Worm (Caenorhabditis elegans) whole organism, L4 larva: ENCODE measurements around the gene Y54G2A.38.
"Not testable (repeated sequence)": the region's sequence is repeated elsewhere in the genome, so short reads cannot be mapped to it uniquely, and the experiment has no call there.

Experiments
- D1046.2 ChIP-seq: fragments of 200-800 bp; sonication (Bioruptor generic); IDR thresholded peaks from 2 replicates; pipeline ENCODE4 v1.3.6; 2022; ENCODE audit warnings: missing genetic modification characterization, missing compliant biosample characterization
- F10B5.3 ChIP-seq: sonication (generic microtip); optimal IDR thresholded peaks from 2 replicates; lab custom pipeline; 2016; ENCODE audit warnings: mild to moderate bottlenecking, missing genetic modification characterization, missing compliant biosample characterization
- F26F4.8 ChIP-seq: fragments of 200-800 bp; sonication (Bioruptor generic); conservative IDR thresholded peaks from 2 replicates; pipeline ENCODE4 v1.3.6; 2022; ENCODE audit warnings: missing genetic modification characterization, missing compliant biosample characterization
- F37D6.2 ChIP-seq: sonication (generic microtip); optimal IDR thresholded peaks from 2 replicates; lab custom pipeline; 2016; ENCODE audit warnings: mild to moderate bottlenecking, missing genetic modification characterization, missing compliant biosample characterization
- R02D3.7 ChIP-seq: fragments of 150-350 bp; sonication (generic microtip); optimal IDR thresholded peaks from 3 replicates; lab custom pipeline; 2014; ENCODE audit warnings: missing biosample characterization, missing genetic modification characterization
- Y75B8A.6 ChIP-seq: fragments of 200-800 bp; sonication (Bioruptor generic); IDR thresholded peaks from 2 replicates; pipeline ENCODE4 v1.3.6; 2022; ENCODE audit warnings: missing genetic modification reagents, missing genetic modification characterization, missing compliant biosample characterization
- ZK337.2 ChIP-seq: fragments of 200-800 bp; sonication (Bioruptor generic); IDR thresholded peaks from 2 replicates; pipeline ENCODE4 v1.3.6; 2022; ENCODE audit warnings: missing genetic modification reagents, missing genetic modification characterization, missing compliant biosample characterization
- ama-1 ChIP-seq: fragments of 150-350 bp; optimal IDR thresholded peaks from 2 replicates; lab custom pipeline; 2014; ENCODE audit warnings: inconsistent platforms, mixed read lengths
- ceh-28 ChIP-seq: fragments of 150-350 bp; optimal IDR thresholded peaks from 2 replicates; lab custom pipeline; 2014; ENCODE audit warnings: missing biosample characterization, missing genetic modification reagents, missing genetic modification characterization
- ces-1 ChIP-seq: fragments of 150-350 bp; sonication (generic microtip); optimal IDR thresholded peaks from 4 replicates; lab custom pipeline; 2014; ENCODE audit warnings: missing biosample characterization, missing genetic modification reagents, missing genetic modification characterization
- daf-12 ChIP-seq: fragments of 150-350 bp; optimal IDR thresholded peaks from 2 replicates; lab custom pipeline; 2014; ENCODE audit warnings: missing biosample characterization, missing genetic modification reagents, missing genetic modification characterization
- daf-19 ChIP-seq: fragments of 200-800 bp; sonication (Bioruptor generic); conservative IDR thresholded peaks from 2 replicates; pipeline ENCODE4 v1.3.6; 2022; ENCODE audit warnings: missing genetic modification characterization, missing compliant biosample characterization
- dmd-6 ChIP-seq: fragments of 200-800 bp; sonication (Bioruptor generic); IDR thresholded peaks from 2 replicates; pipeline ENCODE4 v1.3.6; 2022; ENCODE audit warnings: missing genetic modification reagents, missing genetic modification characterization, missing compliant biosample characterization
- dmd-8 ChIP-seq: fragments of 200-800 bp; sonication (Bioruptor generic); IDR thresholded peaks from 2 replicates; pipeline ENCODE4 v1.3.6; 2022; ENCODE audit warnings: missing genetic modification characterization, missing compliant biosample characterization
- dpl-1 ChIP-seq: fragments of 150-350 bp; optimal IDR thresholded peaks from 2 replicates; lab custom pipeline; 2014; ENCODE audit warnings: missing biosample characterization, missing genetic modification reagents, missing genetic modification characterization
- duxl-1 ChIP-seq: sonication (generic microtip); optimal IDR thresholded peaks from 2 replicates; lab custom pipeline; 2016; ENCODE audit warnings: mild to moderate bottlenecking, missing genetic modification characterization, moderate library complexity, missing compliant biosample characterization; ENCODE audit not compliant: poor library complexity
- dve-1 ChIP-seq: sonication (generic microtip); optimal IDR thresholded peaks from 2 replicates; lab custom pipeline; 2017; ENCODE audit warnings: antibody characterized with exemption, mild to moderate bottlenecking, missing genetic modification characterization, missing compliant biosample characterization; ENCODE audit not compliant: insufficient read depth
- fos-1 ChIP-seq: fragments of 150-350 bp; optimal IDR thresholded peaks from 2 replicates; lab custom pipeline; 2014; ENCODE audit warnings: missing biosample characterization, missing genetic modification characterization
- hlh-30 ChIP-seq: sonication (generic microtip); optimal IDR thresholded peaks from 2 replicates; lab custom pipeline; 2017; ENCODE audit warnings: antibody characterized with exemption, mild to moderate bottlenecking, missing genetic modification characterization, missing compliant biosample characterization; ENCODE audit not compliant: insufficient read depth
- hmg-1.1 ChIP-seq: fragments of 200-800 bp; sonication (Bioruptor generic); IDR thresholded peaks from 2 replicates; pipeline ENCODE4 v1.3.6; 2022; ENCODE audit warnings: missing genetic modification reagents, missing genetic modification characterization, missing compliant biosample characterization
- jun-1 ChIP-seq: fragments of 150-350 bp; optimal IDR thresholded peaks from 2 replicates; lab custom pipeline; 2014; ENCODE audit warnings: missing biosample characterization, missing genetic modification reagents, missing genetic modification characterization
- lin-13 ChIP-seq: fragments of 150-350 bp; optimal IDR thresholded peaks from 2 replicates; lab custom pipeline; 2014; ENCODE audit warnings: missing biosample characterization, missing genetic modification reagents, missing genetic modification characterization
- lin-29 ChIP-seq: fragments of 200-800 bp; sonication (Bioruptor generic); IDR thresholded peaks from 2 replicates; pipeline ENCODE4 v1.3.6; 2022; ENCODE audit warnings: missing genetic modification reagents, missing genetic modification characterization, missing compliant biosample characterization
- lir-3 ChIP-seq: sonication (generic microtip); optimal IDR thresholded peaks from 2 replicates; lab custom pipeline; 2016; ENCODE audit warnings: mild to moderate bottlenecking, missing genetic modification characterization, missing compliant biosample characterization
- lsy-2 ChIP-seq, 2 experiments: fragments of 150-350 bp in 1 of 2; sonication (generic microtip) in 1 of 2; optimal IDR thresholded peaks; 2 replicates each; lab custom pipeline; 2014 to 2017; ENCODE audit warnings: missing biosample characterization in 2 of 2, missing genetic modification characterization in 2 of 2
- mdl-1 ChIP-seq, 2 experiments: fragments of 150-350 bp in 1 of 2; sonication (generic microtip) in 1 of 2; optimal IDR thresholded peaks; 2 replicates each; lab custom pipeline; 2014 to 2017; ENCODE audit warnings: missing biosample characterization in 2 of 2, missing genetic modification characterization in 2 of 2
- mdt-29 ChIP-seq: fragments of 200-800 bp; sonication (Bioruptor generic); IDR thresholded peaks from 2 replicates; pipeline ENCODE4 v1.3.6; 2022; ENCODE audit warnings: missing genetic modification reagents, missing genetic modification characterization, missing compliant biosample characterization
- mxl-3 ChIP-seq: fragments of 200-800 bp; sonication (Bioruptor generic); optimal IDR thresholded peaks from 2 replicates; lab custom pipeline; 2018; ENCODE audit warnings: mild to moderate bottlenecking, missing genetic modification characterization, missing compliant biosample characterization
- nhr-111 ChIP-seq: fragments of 200-800 bp; sonication (Bioruptor generic); optimal IDR thresholded peaks from 2 replicates; lab custom pipeline; 2018; ENCODE audit warnings: mild to moderate bottlenecking, missing genetic modification characterization, missing compliant biosample characterization
- nhr-28 ChIP-seq: fragments of 150-350 bp; optimal IDR thresholded peaks from 2 replicates; lab custom pipeline; 2014; ENCODE audit warnings: missing biosample characterization, missing genetic modification characterization
- nhr-42 ChIP-seq: fragments of 200-800 bp; sonication (Bioruptor generic); IDR thresholded peaks from 2 replicates; pipeline ENCODE4 v1.3.6; 2022; ENCODE audit warnings: missing genetic modification characterization, missing compliant biosample characterization
- nhr-48 ChIP-seq: sonication (generic microtip); optimal IDR thresholded peaks from 2 replicates; lab custom pipeline; 2016; ENCODE audit warnings: mild to moderate bottlenecking, missing genetic modification characterization, missing compliant biosample characterization
- nhr-6 ChIP-seq: fragments of 150-350 bp; optimal IDR thresholded peaks from 2 replicates; lab custom pipeline; 2014; ENCODE audit warnings: missing biosample characterization, missing genetic modification characterization
- nhr-77 ChIP-seq: fragments of 150-350 bp; optimal IDR thresholded peaks from 2 replicates; lab custom pipeline; 2014; ENCODE audit warnings: missing biosample characterization, missing genetic modification characterization
- pqm-1 ChIP-seq: sonication (generic microtip); optimal IDR thresholded peaks from 2 replicates; lab custom pipeline; 2017; ENCODE audit warnings: missing biosample characterization, missing genetic modification characterization
- rbr-2 ChIP-seq: sonication (generic microtip); optimal IDR thresholded peaks from 2 replicates; lab custom pipeline; 2016; ENCODE audit warnings: missing genotype, missing genetic modification characterization, missing compliant biosample characterization
- set-16 ChIP-seq: fragments of 200-800 bp; sonication (Bioruptor generic); IDR thresholded peaks from 2 replicates; pipeline ENCODE4 v1.3.6; 2022; ENCODE audit warnings: missing genetic modification reagents, missing genetic modification characterization, missing compliant biosample characterization
- snpc-1.2 ChIP-seq: fragments of 200-800 bp; sonication (Bioruptor generic); IDR thresholded peaks from 2 replicates; pipeline ENCODE4 v1.3.6; 2022; ENCODE audit warnings: missing genetic modification reagents, missing genetic modification characterization, missing compliant biosample characterization
- tra-1 ChIP-seq: fragments of 200-800 bp; sonication (Bioruptor generic); IDR thresholded peaks from 2 replicates; pipeline ENCODE4 v1.3.6; 2022; ENCODE audit warnings: missing genetic modification reagents, missing genetic modification characterization, missing compliant biosample characterization
- unc-130 ChIP-seq: sonication (generic microtip); optimal IDR thresholded peaks from 2 replicates; lab custom pipeline; 2016; ENCODE audit warnings: missing genetic modification reagents, missing genetic modification characterization, missing compliant biosample characterization
- unc-62 ChIP-seq, 3 experiments: fragments of 150-350 bp in 1 of 3; sonication (generic microtip); optimal IDR thresholded peaks in 2 of 3; peaks in 1 of 3; 1 replicate in 1 of 3; 2 replicates in 2 of 3; lab custom pipeline; 2014 to 2017; ENCODE audit warnings: missing biosample characterization in 3 of 3, missing genetic modification characterization in 3 of 3, missing genetic modification reagents in 3 of 3, missing genotype in 1 of 3
- vab-7 ChIP-seq: fragments of 200-800 bp; sonication (Bioruptor generic); IDR thresholded peaks from 2 replicates; pipeline ENCODE4 v1.3.6; 2022; ENCODE audit warnings: missing genetic modification reagents, missing genetic modification characterization, missing compliant biosample characterization
- zag-1 ChIP-seq: fragments of 150-350 bp; optimal IDR thresholded peaks from 2 replicates; lab custom pipeline; 2014; ENCODE audit warnings: missing biosample characterization, missing genetic modification characterization
- ztf-11 ChIP-seq: fragments of 150-350 bp; optimal IDR thresholded peaks from 2 replicates; lab custom pipeline; 2014; ENCODE audit warnings: missing biosample characterization, missing genetic modification characterization
- ztf-7 ChIP-seq: fragments of 150-350 bp; optimal IDR thresholded peaks from 2 replicates; lab custom pipeline; 2014; ENCODE audit warnings: missing biosample characterization, missing genetic modification characterization

Gene Y54G2A.38

ce11 chrIV:2785057-2785456 lies 25.8 kb downstream of the Y54G2A.38 start (continued):
- TF ChIP-seq nhr-6 (peak; percentile 28), tra-1 (GFP tag; lab: Robert Waterston, UW) (no peak), mdt-29 (GFP tag; lab: Robert Waterston, UW) (no peak), dmd-6 (no peak; the same call in 1 of the 2 replicates)

- not testable (repeated sequence) for TF ChIP-seq set-16 (GFP tag; lab: Robert Waterston, UW); dmd-8; lin-29
Measured at ce11 chrIV:2788389-2788788, 29.1 kb downstream of the Y54G2A.38 start, which contains the start of gene atln-1. TSS of gene atln-1 (plus strand) at chrIV:2788689.

ce11 chrIV:2793956-2794355 lies 34.7 kb downstream of the Y54G2A.38 start:
- TF ChIP-seq ztf-7 (tag; lab: Kevin White, UChicago) (no peak), hlh-30 (tag; lab: Kevin White, UChicago) (no peak), ZK337.2 (GFP tag; lab: Robert Waterston, UW) (no peak), daf-12 (tag; lab: Kevin White, UChicago) (no peak), ama-1 (lab: Kevin White, UChicago) (no peak), dpl-1 (GFP tag; lab: Kevin White, UChicago) (no peak), rbr-2 (no peak), lin-13 (no peak)

- peak in 1 of 2 experiments; percentile 38 for TF ChIP-seq unc-62 (GFP tag; optimal IDR thresholded peaks at IDR 0.05 in 1 of 2; lab: Kevin White, UChicago)
- no peak for TF ChIP-seq unc-62 (tag; optimal IDR thresholded peaks at IDR 0.05; lab: Kevin White, UChicago)
- no peak for TF ChIP-seq F26F4.8 (GFP tag; lab: Robert Waterston, UW)
- TF ChIP-seq duxl-1 = no peak
- TF ChIP-seq ces-1 (GFP tag; lab: Kevin White, UChicago) = no peak
- no peak for TF ChIP-seq ztf-11 (tag; lab: Kevin White, UChicago)
- TF ChIP-seq snpc-1.2 (GFP tag; lab: Robert Waterston, UW) = no peak
- TF ChIP-seq Y75B8A.6 (GFP tag; lab: Robert Waterston, UW) = no peak
- no peak for TF ChIP-seq unc-130 (GFP tag; lab: Kevin White, UChicago)
- TF ChIP-seq set-16 (GFP tag; lab: Robert Waterston, UW) = no peak
- TF ChIP-seq daf-12 (tag; lab: Kevin White, UChicago) = no peak
- peak; percentile 44 for TF ChIP-seq ztf-7 (tag; lab: Kevin White, UChicago)
- TF ChIP-seq daf-19 (GFP tag; lab: Robert Waterston, UW) = no peak
- no peak for TF ChIP-seq mxl-3 (GFP tag; lab: Kevin White, UChicago)
- TF ChIP-seq D1046.2 (GFP tag; lab: Robert Waterston, UW) = no peak
- no peak for TF ChIP-seq vab-7 (GFP tag; lab: Robert Waterston, UW)
- TF ChIP-seq dmd-6 = peak; percentile 52; the same call in 1 of the 2 replicates
- no peak for TF ChIP-seq nhr-77
- no peak for TF ChIP-seq F10B5.3 (tag; lab: Kevin White, UChicago)
- peak; percentile 63 for TF ChIP-seq pqm-1 (tag; lab: Kevin White, UChicago)
- peak; percentile 35 for TF ChIP-seq nhr-28
- TF ChIP-seq ceh-28 (tag; lab: Kevin White, UChicago) = no peak
- no peak for TF ChIP-seq ZK337.2 (GFP tag; lab: Robert Waterston, UW)
- no peak for TF ChIP-seq mdl-1 (tag; optimal IDR thresholded peaks at IDR 0.05; lab: Kevin White, UChicago)
- TF ChIP-seq lin-13 = no peak
- no peak for TF ChIP-seq F37D6.2 (tag; lab: Kevin White, UChicago)
- TF ChIP-seq jun-1 = no peak
- TF ChIP-seq nhr-42 (GFP tag; lab: Robert Waterston, UW) = no peak
- TF ChIP-seq ama-1 (lab: Kevin White, UChicago) = no peak
- no peak for TF ChIP-seq lsy-2 (tag; optimal IDR thresholded peaks at IDR 0.05; lab: Kevin White, UChicago)
- TF ChIP-seq dve-1 (tag; lab: Kevin White, UChicago) = peak; percentile 87
- no peak for TF ChIP-seq tra-1 (GFP tag; lab: Robert Waterston, UW)
- no peak for TF ChIP-seq hmg-1.1 (GFP tag; lab: Robert Waterston, UW)
- no peak for TF ChIP-seq zag-1 (tag; lab: Kevin White, UChicago)
- peak; percentile 56 for TF ChIP-seq hlh-30 (tag; lab: Kevin White, UChicago)
- TF ChIP-seq fos-1 = no peak
- no peak for TF ChIP-seq nhr-111 (GFP tag; lab: Kevin White, UChicago)
- no peak for TF ChIP-seq nhr-48 (tag; lab: Kevin White, UChicago)
- TF ChIP-seq R02D3.7 (tag; lab: Kevin White, UChicago) = no peak
- TF ChIP-seq lir-3 (tag; lab: Kevin White, UChicago) = no peak
Measured at ce11 chrIV:2798339-2798738, 39.1 kb downstream of the Y54G2A.38 start, which contains the start of gene Y54G2A.52. TSS of gene Y54G2A.52 (minus strand) at chrIV:2798686.
